Worm (Caenorhabditis elegans) whole organism, young adult: ENCODE results near the gene F14B8.6.

Experiments
- K12H6.12 ChIP-seq: fragments of 200-800 bp; sonication (Bioruptor generic); optimal IDR thresholded peaks from 2 replicates; lab custom pipeline; 2018; ENCODE audit warnings: mild to moderate bottlenecking, missing genetic modification characterization, missing compliant biosample characterization
- ama-1 ChIP-seq, 3 experiments: fragments of 150-350 bp in 1 of 3; sonication (generic microtip) in 2 of 3; optimal IDR thresholded peaks; 2 replicates each; lab custom pipeline; 2014 to 2018; ENCODE audit warnings: missing biosample characterization in 2 of 3, missing genetic modification characterization in 2 of 3, missing genetic modification reagents in 2 of 3
- athp-1 ChIP-seq: sonication (generic microtip); optimal IDR thresholded peaks from 2 replicates; lab custom pipeline; 2017; ENCODE audit warnings: mild to moderate bottlenecking, missing genetic modification characterization, missing compliant biosample characterization
- ceh-79 ChIP-seq: sonication (generic microtip); optimal IDR thresholded peaks from 2 replicates; lab custom pipeline; 2017; ENCODE audit warnings: mild to moderate bottlenecking, missing genetic modification characterization, missing compliant biosample characterization
- lag-1 ChIP-seq: fragments of 200-800 bp; sonication (Bioruptor generic); IDR thresholded peaks from 2 replicates; pipeline ENCODE4 v1.3.6; 2022; ENCODE audit warnings: missing genetic modification reagents, missing genetic modification characterization, missing compliant biosample characterization
- nfya-1 ChIP-seq: sonication (generic microtip); optimal IDR thresholded peaks from 2 replicates; lab custom pipeline; 2017; ENCODE audit warnings: antibody characterized with exemption, missing compliant biosample characterization, missing genetic modification characterization, borderline replicate concordance; ENCODE audit not compliant: insufficient read depth
- pha-4 ChIP-seq: fragments of 150-350 bp; sonication (generic microtip); optimal IDR thresholded peaks from 2 replicates; lab custom pipeline; 2014; ENCODE audit warnings: missing biosample characterization, missing genetic modification reagents, missing genetic modification characterization
- unc-130 ChIP-seq: sonication (generic microtip); optimal IDR thresholded peaks from 2 replicates; lab custom pipeline; 2016; ENCODE audit warnings: missing genetic modification reagents, missing genetic modification characterization, missing compliant biosample characterization
- ztf-25 ChIP-seq: fragments of 200-800 bp; sonication (Bioruptor generic); IDR thresholded peaks from 2 replicates; pipeline ENCODE4 v1.3.6; 2022; ENCODE audit warnings: missing genetic modification reagents, missing genetic modification characterization, missing compliant biosample characterization

DNA sequence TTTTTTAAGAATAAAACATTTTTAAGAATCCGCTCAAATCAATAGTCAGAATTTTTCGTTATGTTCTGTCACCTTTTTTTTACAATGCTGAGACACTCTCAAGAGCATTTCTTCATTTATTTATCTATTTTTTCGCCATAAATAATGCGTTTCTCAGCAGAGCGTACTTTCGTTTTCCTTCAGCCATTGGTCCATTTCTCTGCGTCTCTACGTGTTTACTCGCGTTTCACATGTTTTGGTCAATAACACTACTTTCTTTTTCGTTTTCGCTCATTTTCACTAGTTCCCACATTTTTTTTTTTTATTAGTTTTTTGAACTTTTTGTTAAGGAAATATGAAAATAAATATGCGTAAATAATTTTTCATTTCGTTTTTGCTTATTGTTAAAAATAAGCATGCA, 2.2 kb upstream of the F14B8.6 start:
- TF ChIP-seq nfya-1 (no peak), unc-130 (GFP tag; lab: Kevin White, UChicago) (no peak), pha-4 (tag; lab: Kevin White, UChicago) (no peak), K12H6.12 (tag; lab: Kevin White, UChicago) (no peak), ama-1 (optimal IDR thresholded peaks at IDR 0.05; lab: Kevin White, UChicago) (no peak), ama-1 (GFP tag; optimal IDR thresholded peaks at IDR 0.05; lab: Kevin White, UChicago) (no peak), ceh-79 (tag; lab: Kevin White, UChicago) (no peak), lag-1 (GFP tag; lab: Robert Waterston, UW) (no peak), ztf-25 (GFP tag; lab: Robert Waterston, UW) (no peak), athp-1 (tag; lab: Kevin White, UChicago) (no peak)
